Worm (Caenorhabditis elegans) whole organism, L4 larva: ENCODE data around the gene blos-7.

ENCODE experiments used
- F10B5.3 ChIP-seq: sonication (generic microtip); optimal IDR thresholded peaks from 2 replicates; lab custom pipeline; 2016; ENCODE audit warnings: mild to moderate bottlenecking, missing genetic modification characterization, missing compliant biosample characterization
- F37D6.2 ChIP-seq: sonication (generic microtip); optimal IDR thresholded peaks from 2 replicates; lab custom pipeline; 2016; ENCODE audit warnings: mild to moderate bottlenecking, missing genetic modification characterization, missing compliant biosample characterization
- F49E8.2 ChIP-seq: sonication (generic microtip); optimal IDR thresholded peaks from 2 replicates; lab custom pipeline; 2016; ENCODE audit warnings: missing compliant biosample characterization, mild to moderate bottlenecking, missing genetic modification characterization, borderline replicate concordance
- R02D3.7 ChIP-seq: fragments of 150-350 bp; sonication (generic microtip); optimal IDR thresholded peaks from 3 replicates; lab custom pipeline; 2014; ENCODE audit warnings: missing biosample characterization, missing genetic modification characterization
- T20F7.1 ChIP-seq: fragments of 200-800 bp; sonication (Bioruptor generic); optimal IDR thresholded peaks from 2 replicates; lab custom pipeline; 2018; ENCODE audit warnings: mild to moderate bottlenecking, missing genetic modification characterization, missing compliant biosample characterization
- Y5F2A.4 ChIP-seq: fragments of 200-800 bp; sonication (Bioruptor generic); optimal IDR thresholded peaks from 2 replicates; lab custom pipeline; 2018; ENCODE audit warnings: mild to moderate bottlenecking, missing genetic modification characterization, missing compliant biosample characterization
- Y75B8A.6 ChIP-seq: fragments of 200-800 bp; sonication (Bioruptor generic); IDR thresholded peaks from 2 replicates; pipeline ENCODE4 v1.3.6; 2022; ENCODE audit warnings: missing genetic modification reagents, missing genetic modification characterization, missing compliant biosample characterization
- aha-1 ChIP-seq: fragments of 150-350 bp; peaks from one replicate; lab custom pipeline; 2014; ENCODE audit warnings: missing biosample characterization, missing genetic modification characterization
- ama-1 ChIP-seq: fragments of 150-350 bp; optimal IDR thresholded peaks from 2 replicates; lab custom pipeline; 2014; ENCODE audit warnings: inconsistent platforms, mixed read lengths
- ceh-28 ChIP-seq: fragments of 150-350 bp; optimal IDR thresholded peaks from 2 replicates; lab custom pipeline; 2014; ENCODE audit warnings: missing biosample characterization, missing genetic modification reagents, missing genetic modification characterization
- ceh-32 ChIP-seq: sonication (generic microtip); optimal IDR thresholded peaks from 2 replicates; lab custom pipeline; 2016; ENCODE audit warnings: mild to moderate bottlenecking, missing genetic modification characterization, missing compliant biosample characterization; ENCODE audit not compliant: poor library complexity
- ceh-62 ChIP-seq: sonication (generic microtip); optimal IDR thresholded peaks from 2 replicates; lab custom pipeline; 2017; ENCODE audit warnings: missing biosample characterization, missing genetic modification characterization
- ces-1 ChIP-seq: fragments of 150-350 bp; sonication (generic microtip); optimal IDR thresholded peaks from 4 replicates; lab custom pipeline; 2014; ENCODE audit warnings: missing biosample characterization, missing genetic modification reagents, missing genetic modification characterization
- cey-2 ChIP-seq: sonication (generic microtip); optimal IDR thresholded peaks from 3 replicates; lab custom pipeline; 2017; ENCODE audit warnings: missing genetic modification characterization, mild to moderate bottlenecking, missing compliant biosample characterization, antibody characterized with exemption, borderline replicate concordance; ENCODE audit not compliant: insufficient read depth
- daf-12 ChIP-seq: fragments of 150-350 bp; optimal IDR thresholded peaks from 2 replicates; lab custom pipeline; 2014; ENCODE audit warnings: missing biosample characterization, missing genetic modification reagents, missing genetic modification characterization
- daf-8 ChIP-seq: fragments of 200-800 bp; sonication (Bioruptor generic); IDR thresholded peaks from 2 replicates; pipeline ENCODE4 v1.3.6; 2022; ENCODE audit warnings: missing genetic modification characterization, missing compliant biosample characterization
- dmd-6 ChIP-seq: fragments of 200-800 bp; sonication (Bioruptor generic); IDR thresholded peaks from 2 replicates; pipeline ENCODE4 v1.3.6; 2022; ENCODE audit warnings: missing genetic modification reagents, missing genetic modification characterization, missing compliant biosample characterization
- dmd-8 ChIP-seq: fragments of 200-800 bp; sonication (Bioruptor generic); IDR thresholded peaks from 2 replicates; pipeline ENCODE4 v1.3.6; 2022; ENCODE audit warnings: missing genetic modification characterization, missing compliant biosample characterization
- dmd-9 ChIP-seq: fragments of 200-800 bp; sonication (Bioruptor generic); IDR thresholded peaks from 2 replicates; pipeline ENCODE4 v1.3.6; 2022; ENCODE audit warnings: missing genetic modification reagents, missing genetic modification characterization, missing compliant biosample characterization
- duxl-1 ChIP-seq: sonication (generic microtip); optimal IDR thresholded peaks from 2 replicates; lab custom pipeline; 2016; ENCODE audit warnings: mild to moderate bottlenecking, missing genetic modification characterization, moderate library complexity, missing compliant biosample characterization; ENCODE audit not compliant: poor library complexity
- dve-1 ChIP-seq: sonication (generic microtip); optimal IDR thresholded peaks from 2 replicates; lab custom pipeline; 2017; ENCODE audit warnings: antibody characterized with exemption, mild to moderate bottlenecking, missing genetic modification characterization, missing compliant biosample characterization; ENCODE audit not compliant: insufficient read depth
- fkh-10 ChIP-seq: fragments of 150-350 bp; optimal IDR thresholded peaks from 2 replicates; lab custom pipeline; 2014; ENCODE audit warnings: missing biosample characterization, missing genetic modification reagents, missing genetic modification characterization
- fos-1 ChIP-seq: fragments of 150-350 bp; optimal IDR thresholded peaks from 2 replicates; lab custom pipeline; 2014; ENCODE audit warnings: missing biosample characterization, missing genetic modification characterization
- gei-8 ChIP-seq: fragments of 200-800 bp; sonication (Bioruptor generic); optimal IDR thresholded peaks from 2 replicates; lab custom pipeline; 2018; ENCODE audit warnings: mild to moderate bottlenecking, missing genetic modification characterization, missing compliant biosample characterization
- hif-1 ChIP-seq, 2 experiments: sonication (generic microtip); optimal IDR thresholded peaks; 2 replicates each; lab custom pipeline; 2016 to 2017; ENCODE audit warnings: missing compliant biosample characterization in 2 of 2, missing genetic modification characterization in 2 of 2, missing genetic modification reagents in 2 of 2, missing genotype in 2 of 2, mild to moderate bottlenecking in 1 of 2
- hlh-30 ChIP-seq: sonication (generic microtip); optimal IDR thresholded peaks from 2 replicates; lab custom pipeline; 2017; ENCODE audit warnings: antibody characterized with exemption, mild to moderate bottlenecking, missing genetic modification characterization, missing compliant biosample characterization; ENCODE audit not compliant: insufficient read depth
- jun-1 ChIP-seq: fragments of 150-350 bp; optimal IDR thresholded peaks from 2 replicates; lab custom pipeline; 2014; ENCODE audit warnings: missing biosample characterization, missing genetic modification reagents, missing genetic modification characterization
- lin-1 ChIP-seq: fragments of 200-800 bp; sonication (Bioruptor generic); IDR thresholded peaks from 2 replicates; pipeline ENCODE4 v1.3.6; 2022; ENCODE audit warnings: missing genetic modification reagents, missing genetic modification characterization, missing compliant biosample characterization
- lin-29 ChIP-seq: fragments of 200-800 bp; sonication (Bioruptor generic); IDR thresholded peaks from 2 replicates; pipeline ENCODE4 v1.3.6; 2022; ENCODE audit warnings: missing genetic modification reagents, missing genetic modification characterization, missing compliant biosample characterization
- lin-38 ChIP-seq: fragments of 200-800 bp; sonication (Bioruptor generic); IDR thresholded peaks from 2 replicates; pipeline ENCODE4 v1.3.6; 2022; ENCODE audit warnings: missing genetic modification reagents, missing genetic modification characterization, missing compliant biosample characterization
- lin-39 ChIP-seq: fragments of 150-350 bp; optimal IDR thresholded peaks from 2 replicates; lab custom pipeline; 2014; ENCODE audit warnings: missing biosample characterization, missing genetic modification reagents, missing genetic modification characterization
- madf-5 ChIP-seq, 2 experiments: fragments of 200-800 bp; sonication (Bioruptor generic); IDR thresholded peaks; 2 replicates each; pipeline ENCODE4 v1.3.6; 2022; ENCODE audit warnings: missing compliant biosample characterization in 2 of 2, missing genetic modification characterization in 2 of 2
- madf-9 ChIP-seq: fragments of 200-800 bp; sonication (Bioruptor generic); conservative IDR thresholded peaks from 2 replicates; pipeline ENCODE4 v1.3.6; 2022; ENCODE audit warnings: missing genetic modification reagents, missing genetic modification characterization, missing compliant biosample characterization
- mdt-29 ChIP-seq: fragments of 200-800 bp; sonication (Bioruptor generic); IDR thresholded peaks from 2 replicates; pipeline ENCODE4 v1.3.6; 2022; ENCODE audit warnings: missing genetic modification reagents, missing genetic modification characterization, missing compliant biosample characterization
- mxl-2 ChIP-seq: fragments of 200-800 bp; sonication (Bioruptor generic); conservative IDR thresholded peaks from 2 replicates; pipeline ENCODE4 v1.3.6; 2022; ENCODE audit warnings: missing genetic modification reagents, missing genetic modification characterization, missing compliant biosample characterization
- mxl-3 ChIP-seq: fragments of 200-800 bp; sonication (Bioruptor generic); optimal IDR thresholded peaks from 2 replicates; lab custom pipeline; 2018; ENCODE audit warnings: mild to moderate bottlenecking, missing genetic modification characterization, missing compliant biosample characterization
- nhr-10 ChIP-seq: fragments of 150-350 bp; optimal IDR thresholded peaks from 2 replicates; lab custom pipeline; 2014; ENCODE audit warnings: missing biosample characterization, missing genetic modification characterization
- nhr-11 ChIP-seq: fragments of 150-350 bp; optimal IDR thresholded peaks from 2 replicates; lab custom pipeline; 2014; ENCODE audit warnings: missing biosample characterization, missing genetic modification characterization
- nhr-25 ChIP-seq: sonication (generic microtip); optimal IDR thresholded peaks from 2 replicates; lab custom pipeline; 2017; ENCODE audit warnings: missing genetic modification characterization, mild to moderate bottlenecking, missing compliant biosample characterization, antibody characterized with exemption, moderate library complexity, borderline replicate concordance; ENCODE audit not compliant: insufficient read depth
- nhr-41 ChIP-seq: fragments of 200-800 bp; sonication (Bioruptor generic); IDR thresholded peaks from 2 replicates; pipeline ENCODE4 v1.3.6; 2022; ENCODE audit warnings: missing genetic modification reagents, missing genetic modification characterization, missing compliant biosample characterization
- nhr-42 ChIP-seq: fragments of 200-800 bp; sonication (Bioruptor generic); IDR thresholded peaks from 2 replicates; pipeline ENCODE4 v1.3.6; 2022; ENCODE audit warnings: missing genetic modification characterization, missing compliant biosample characterization
- nhr-6 ChIP-seq: fragments of 150-350 bp; optimal IDR thresholded peaks from 2 replicates; lab custom pipeline; 2014; ENCODE audit warnings: missing biosample characterization, missing genetic modification characterization
- rbr-2 ChIP-seq: sonication (generic microtip); optimal IDR thresholded peaks from 2 replicates; lab custom pipeline; 2016; ENCODE audit warnings: missing genotype, missing genetic modification characterization, missing compliant biosample characterization
- sdz-12 ChIP-seq: fragments of 200-800 bp; sonication (Bioruptor generic); optimal IDR thresholded peaks from 2 replicates; lab custom pipeline; 2018; ENCODE audit warnings: mild to moderate bottlenecking, missing genetic modification characterization, missing compliant biosample characterization
- set-16 ChIP-seq: fragments of 200-800 bp; sonication (Bioruptor generic); IDR thresholded peaks from 2 replicates; pipeline ENCODE4 v1.3.6; 2022; ENCODE audit warnings: missing genetic modification reagents, missing genetic modification characterization, missing compliant biosample characterization
- skn-1 ChIP-seq: fragments of 150-350 bp; optimal IDR thresholded peaks from 2 replicates; lab custom pipeline; 2014; ENCODE audit warnings: missing biosample characterization, missing genetic modification characterization
- spr-3 ChIP-seq: fragments of 200-800 bp; sonication (Bioruptor generic); optimal IDR thresholded peaks from 2 replicates; lab custom pipeline; 2018; ENCODE audit warnings: mild to moderate bottlenecking, missing genetic modification characterization, missing compliant biosample characterization
- tra-1 ChIP-seq: fragments of 200-800 bp; sonication (Bioruptor generic); IDR thresholded peaks from 2 replicates; pipeline ENCODE4 v1.3.6; 2022; ENCODE audit warnings: missing genetic modification reagents, missing genetic modification characterization, missing compliant biosample characterization
- unc-39 ChIP-seq: sonication (generic microtip); optimal IDR thresholded peaks from 2 replicates; lab custom pipeline; 2017; ENCODE audit warnings: missing biosample characterization, missing genetic modification characterization
- zag-1 ChIP-seq: fragments of 150-350 bp; optimal IDR thresholded peaks from 2 replicates; lab custom pipeline; 2014; ENCODE audit warnings: missing biosample characterization, missing genetic modification characterization
- zip-2 ChIP-seq: fragments of 150-350 bp; optimal IDR thresholded peaks from 2 replicates; lab custom pipeline; 2014; ENCODE audit warnings: missing biosample characterization, missing genetic modification characterization
- ztf-11 ChIP-seq: fragments of 150-350 bp; optimal IDR thresholded peaks from 2 replicates; lab custom pipeline; 2014; ENCODE audit warnings: missing biosample characterization, missing genetic modification characterization

blos-7 gene

DNA sequence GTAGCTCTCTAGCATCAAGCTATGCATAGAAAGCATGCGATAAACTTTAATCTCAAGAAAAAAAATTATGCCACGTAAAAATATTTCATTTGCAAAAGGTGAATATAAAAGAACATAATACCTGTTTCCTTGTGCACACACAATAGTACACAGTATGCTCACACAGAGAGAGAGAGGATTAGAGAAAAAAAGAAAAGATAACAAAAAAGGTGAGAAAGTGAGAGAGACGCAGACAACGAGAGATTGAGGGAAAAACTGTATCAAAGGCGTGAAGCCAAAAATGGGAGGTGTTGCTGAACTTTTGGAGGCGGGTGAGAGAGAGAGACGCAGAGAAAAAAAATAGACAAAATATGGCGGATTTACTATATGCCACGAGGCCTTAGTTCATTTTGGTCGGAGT is 34.4 kb downstream of the blos-7 start (continued):
- no peak for TF ChIP-seq duxl-1
- no peak for TF ChIP-seq skn-1
- peak; percentile 86 for TF ChIP-seq nhr-6 (tag; lab: Kevin White, UChicago)
- TF ChIP-seq aha-1 (tag; lab: Kevin White, UChicago): no peak
- no peak for TF ChIP-seq spr-3 (GFP tag; lab: Kevin White, UChicago)
- TF ChIP-seq R02D3.7 (tag; lab: Kevin White, UChicago): no peak
- no peak for TF ChIP-seq zip-2 (tag; lab: Kevin White, UChicago)
- TF ChIP-seq nhr-42 (GFP tag; lab: Robert Waterston, UW): no peak
- no peak for TF ChIP-seq nhr-41 (GFP tag; lab: Robert Waterston, UW)
- peak; percentile 90 for TF ChIP-seq dve-1 (tag; lab: Kevin White, UChicago)
- no peak for TF ChIP-seq T20F7.1
- TF ChIP-seq mxl-3: no peak
- no peak for TF ChIP-seq set-16 (GFP tag; lab: Robert Waterston, UW)
- no peak for TF ChIP-seq cey-2 (tag; lab: Kevin White, UChicago)
- TF ChIP-seq nhr-10 (tag; lab: Kevin White, UChicago): no peak
- no peak for TF ChIP-seq ceh-28
- no peak for TF ChIP-seq fkh-10 (GFP tag; lab: Kevin White, UChicago)
- no peak for TF ChIP-seq nhr-11 (tag; lab: Kevin White, UChicago)
- no peak for TF ChIP-seq sdz-12
- peak; percentile 26 for TF ChIP-seq hlh-30 (tag; lab: Kevin White, UChicago)
- no peak for TF ChIP-seq Y5F2A.4 (GFP tag; lab: Kevin White, UChicago)
- TF ChIP-seq ceh-32: no peak
- TF ChIP-seq hif-1 (tag; optimal IDR thresholded peaks at IDR 0.05; lab: Kevin White, UChicago): no peak
- TF ChIP-seq gei-8 (GFP tag; lab: Kevin White, UChicago): no peak
- no peak for TF ChIP-seq ztf-11
- peak; percentile 10 for TF ChIP-seq jun-1 (tag; lab: Kevin White, UChicago)
- peak; percentile 25; the same call in 1 of the 2 replicates for TF ChIP-seq dmd-6 (GFP tag; lab: Robert Waterston, UW)
- no peak for TF ChIP-seq tra-1 (GFP tag; lab: Robert Waterston, UW)
- no peak for TF ChIP-seq F49E8.2 (tag; lab: Kevin White, UChicago)
- no peak for TF ChIP-seq lin-1 (GFP tag; lab: Robert Waterston, UW)
- TF ChIP-seq madf-5 (GFP tag; IDR thresholded peaks at IDR 0.05; lab: Robert Waterston, UW): no peak
- TF ChIP-seq F10B5.3 (tag; lab: Kevin White, UChicago): peak; percentile 47
- TF ChIP-seq zag-1: no peak
- no peak for TF ChIP-seq dmd-9 (GFP tag; lab: Robert Waterston, UW)
- TF ChIP-seq rbr-2 (tag; lab: Kevin White, UChicago): no peak
- no peak for TF ChIP-seq mdt-29 (GFP tag; lab: Robert Waterston, UW)
- TF ChIP-seq ceh-62 (tag; lab: Kevin White, UChicago): no peak
- TF ChIP-seq lin-38 (GFP tag; lab: Robert Waterston, UW): peak; percentile 43
- no peak for TF ChIP-seq lin-39 (tag; lab: Kevin White, UChicago)
- TF ChIP-seq ces-1 (GFP tag; lab: Kevin White, UChicago): no peak
- no peak for TF ChIP-seq daf-12 (tag; lab: Kevin White, UChicago)
- TF ChIP-seq unc-39 (tag; lab: Kevin White, UChicago): no peak
- TF ChIP-seq F37D6.2 (tag; lab: Kevin White, UChicago): no peak
- no peak for TF ChIP-seq nhr-25 (tag; lab: Kevin White, UChicago)
- no peak for TF ChIP-seq daf-8 (GFP tag; lab: Robert Waterston, UW)
- TF ChIP-seq madf-9 (GFP tag; lab: Robert Waterston, UW): no peak
- TF ChIP-seq Y75B8A.6 (GFP tag; lab: Robert Waterston, UW): no peak
- TF ChIP-seq lin-29 (GFP tag; lab: Robert Waterston, UW): no peak
- TF ChIP-seq dmd-8 (GFP tag; lab: Robert Waterston, UW): no peak
- no peak for TF ChIP-seq fos-1
- no peak for TF ChIP-seq mxl-2 (GFP tag; lab: Robert Waterston, UW)
- TF ChIP-seq ama-1 (lab: Kevin White, UChicago): no peak
